Worm (Caenorhabditis elegans) whole organism, young adult: ENCODE data around the gene chts-1.

Source experiments
- B0019.2 ChIP-seq: fragments of 200-800 bp; sonication (Bioruptor generic); conservative IDR thresholded peaks from 2 replicates; pipeline ENCODE4 v1.3.6; 2022; ENCODE audit warnings: missing genetic modification reagents, missing genetic modification characterization, missing compliant biosample characterization
- C17E4.6 ChIP-seq: fragments of 200-800 bp; sonication (Bioruptor generic); IDR thresholded peaks from 2 replicates; pipeline ENCODE4 v1.3.6; 2022; ENCODE audit warnings: missing genetic modification reagents, missing genetic modification characterization, missing compliant biosample characterization
- F52B5.7 ChIP-seq: sonication (generic microtip); optimal IDR thresholded peaks from 2 replicates; lab custom pipeline; 2016; ENCODE audit warnings: mild to moderate bottlenecking, missing genetic modification characterization, missing compliant biosample characterization
- T26A5.8 ChIP-seq: sonication (generic microtip); optimal IDR thresholded peaks from 2 replicates; lab custom pipeline; 2016; ENCODE audit warnings: missing genetic modification characterization, missing compliant biosample characterization
- Y53F4B.3 ChIP-seq: fragments of 200-800 bp; sonication (Bioruptor generic); IDR thresholded peaks from 2 replicates; pipeline ENCODE4 v1.3.6; 2022; ENCODE audit warnings: missing genetic modification reagents, missing genetic modification characterization, missing compliant biosample characterization
- Y53G8AR.9 ChIP-seq: fragments of 200-800 bp; sonication (Bioruptor generic); conservative IDR thresholded peaks from 2 replicates; pipeline ENCODE4 v1.3.6; 2022; ENCODE audit warnings: missing genetic modification reagents, missing genetic modification characterization, missing compliant biosample characterization
- Y56A3A.18 ChIP-seq: fragments of 200-800 bp; sonication (Bioruptor generic); IDR thresholded peaks from 2 replicates; pipeline ENCODE4 v1.3.6; 2022; ENCODE audit warnings: missing genetic modification reagents, missing genetic modification characterization, missing compliant biosample characterization
- Y67H2A.10 ChIP-seq: fragments of 200-800 bp; sonication (Bioruptor generic); conservative IDR thresholded peaks from 2 replicates; pipeline ENCODE4 v1.3.6; 2022; ENCODE audit warnings: missing genetic modification reagents, missing genetic modification characterization, missing compliant biosample characterization
- atf-7 ChIP-seq: sonication (generic microtip); optimal IDR thresholded peaks from 2 replicates; lab custom pipeline; 2017; ENCODE audit warnings: mild to moderate bottlenecking, missing genetic modification characterization, missing compliant biosample characterization
- attf-3 ChIP-seq: fragments of 200-800 bp; sonication (Bioruptor generic); conservative IDR thresholded peaks from 2 replicates; pipeline ENCODE4 v1.3.6; 2022; ENCODE audit warnings: missing genetic modification reagents, missing genetic modification characterization, missing compliant biosample characterization
- attf-5 ChIP-seq: fragments of 200-800 bp; sonication (Bioruptor generic); optimal IDR thresholded peaks from 2 replicates; lab custom pipeline; 2018; ENCODE audit warnings: mild to moderate bottlenecking, missing genetic modification characterization, missing compliant biosample characterization
- cebp-1 ChIP-seq, 2 experiments: fragments of 200-800 bp in 1 of 2; sonication (Bioruptor generic) in 1 of 2; sonication (generic microtip) in 1 of 2; IDR thresholded peaks in 1 of 2; optimal IDR thresholded peaks in 1 of 2; 2 replicates each; pipeline versions ENCODE4 v1.3.6 to Lab custom; 2017 to 2022; ENCODE audit warnings: missing compliant biosample characterization in 2 of 2, missing genetic modification characterization in 2 of 2, mild to moderate bottlenecking in 1 of 2, missing genetic modification reagents in 1 of 2, moderate library complexity in 1 of 2
- cebp-2 ChIP-seq: fragments of 200-800 bp; sonication (Bioruptor generic); IDR thresholded peaks from 2 replicates; pipeline ENCODE4 v1.3.6; 2022; ENCODE audit warnings: missing genetic modification characterization, missing compliant biosample characterization
- dox-1 ChIP-seq: fragments of 200-800 bp; sonication (Bioruptor generic); IDR thresholded peaks from 2 replicates; pipeline ENCODE4 v1.3.6; 2022; ENCODE audit warnings: missing genetic modification reagents, missing genetic modification characterization, missing compliant biosample characterization
- egl-18 ChIP-seq: fragments of 200-800 bp; sonication (Bioruptor generic); IDR thresholded peaks from 2 replicates; pipeline ENCODE4 v1.3.6; 2022; ENCODE audit warnings: missing genetic modification reagents, missing genetic modification characterization, missing compliant biosample characterization
- him-1 ChIP-seq: sonication (generic microtip); optimal IDR thresholded peaks from 2 replicates; lab custom pipeline; 2016; ENCODE audit warnings: missing genotype, missing genetic modification reagents, missing genetic modification characterization, missing compliant biosample characterization
- lir-1 ChIP-seq: fragments of 200-800 bp; sonication (Bioruptor generic); conservative IDR thresholded peaks from 2 replicates; pipeline ENCODE4 v1.3.6; 2022; ENCODE audit warnings: missing genetic modification reagents, missing genetic modification characterization, missing compliant biosample characterization
- lsy-27 ChIP-seq: sonication (generic microtip); optimal IDR thresholded peaks from 2 replicates; lab custom pipeline; 2017; ENCODE audit warnings: missing genetic modification characterization, mild to moderate bottlenecking, missing compliant biosample characterization, antibody characterized with exemption, missing genotype, borderline replicate concordance; ENCODE audit not compliant: insufficient read depth
- madf-3 ChIP-seq: fragments of 200-800 bp; sonication (Bioruptor generic); IDR thresholded peaks from 2 replicates; pipeline ENCODE4 v1.3.6; 2022; ENCODE audit warnings: missing genetic modification reagents, missing genetic modification characterization, missing compliant biosample characterization
- sea-2 ChIP-seq: fragments of 200-800 bp; sonication (Bioruptor generic); IDR thresholded peaks from 2 replicates; pipeline ENCODE4 v1.3.6; 2022; ENCODE audit warnings: missing genetic modification characterization, missing compliant biosample characterization
- snpc-3.4 ChIP-seq: sonication (generic microtip); optimal IDR thresholded peaks from 2 replicates; lab custom pipeline; 2017; ENCODE audit warnings: missing genetic modification characterization, mild to moderate bottlenecking, missing compliant biosample characterization, antibody characterized with exemption, moderate library complexity, missing genotype, missing genetic modification reagents
- snpc-4 ChIP-seq, 5 experiments: fragments of 150-350 bp in 1 of 5; sonication (generic microtip) in 4 of 5; optimal IDR thresholded peaks; 2 replicates each; lab custom pipeline; 2014 to 2018; ENCODE audit warnings: missing genetic modification characterization in 5 of 5, missing biosample characterization in 3 of 5, antibody characterized with exemption in 2 of 5, mild to moderate bottlenecking in 2 of 5, missing compliant biosample characterization in 2 of 5, missing genotype in 2 of 5, moderate library complexity in 2 of 5, missing genetic modification reagents in 1 of 5
- sptf-2 ChIP-seq: fragments of 200-800 bp; sonication (Bioruptor generic); optimal IDR thresholded peaks from 2 replicates; lab custom pipeline; 2018; ENCODE audit warnings: mild to moderate bottlenecking, missing genetic modification characterization, missing compliant biosample characterization
- tlf-1 ChIP-seq: fragments of 200-800 bp; sonication (Bioruptor generic); optimal IDR thresholded peaks from 2 replicates; lab custom pipeline; 2018; ENCODE audit warnings: mild to moderate bottlenecking, missing genetic modification characterization, missing compliant biosample characterization
- unc-62 ChIP-seq: fragments of 150-350 bp; optimal IDR thresholded peaks from 2 replicates; lab custom pipeline; 2014; ENCODE audit warnings: missing biosample characterization, missing genetic modification reagents, missing genetic modification characterization
- ztf-18 ChIP-seq: sonication (generic microtip); optimal IDR thresholded peaks from 2 replicates; lab custom pipeline; 2016; ENCODE audit warnings: missing genotype, mild to moderate bottlenecking, missing genetic modification characterization, missing compliant biosample characterization

Gene chts-1

DNA sequence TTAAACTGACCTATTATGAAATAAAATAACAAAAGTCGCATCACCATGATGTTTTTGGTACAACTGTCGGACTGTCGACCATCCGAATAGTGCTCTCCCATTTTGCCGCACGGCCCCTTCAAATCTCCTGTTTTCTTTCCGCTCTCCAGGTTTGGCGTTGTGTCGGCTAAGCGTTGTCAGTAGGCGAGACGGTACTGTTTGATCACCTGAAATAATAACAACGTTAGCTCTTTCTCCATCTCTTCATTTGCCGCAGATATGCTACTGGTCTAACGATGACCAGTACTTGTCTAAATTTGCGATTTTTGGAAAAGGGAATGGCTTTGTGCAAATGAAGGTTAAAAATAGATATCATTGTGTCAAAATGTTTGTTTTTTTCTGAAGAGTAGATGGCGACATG lies at the start of gene chts-1:
Gene chts-1, minus strand, starts transcription at position 101 of the 400 bp plus-strand sequence.
- TF ChIP-seq lsy-27 (no peak), sea-2 (GFP tag; lab: Robert Waterston, UW) (no peak), ztf-18 (tag; lab: Kevin White, UChicago) (no peak), lir-1 (GFP tag; lab: Robert Waterston, UW) (no peak), Y67H2A.10 (GFP tag; lab: Robert Waterston, UW) (no peak), C17E4.6 (GFP tag; lab: Robert Waterston, UW) (no peak), attf-5 (no peak), sptf-2 (no peak), snpc-3.4 (tag; lab: Kevin White, UChicago) (no peak), madf-3 (GFP tag; lab: Robert Waterston, UW) (no peak), Y53F4B.3 (GFP tag; lab: Robert Waterston, UW) (no peak), Y56A3A.18 (GFP tag; lab: Robert Waterston, UW) (no peak), egl-18 (GFP tag; lab: Robert Waterston, UW) (no peak), F52B5.7 (tag; lab: Kevin White, UChicago) (no peak), B0019.2 (no peak), attf-3 (GFP tag; lab: Robert Waterston, UW) (no peak)

DNA sequence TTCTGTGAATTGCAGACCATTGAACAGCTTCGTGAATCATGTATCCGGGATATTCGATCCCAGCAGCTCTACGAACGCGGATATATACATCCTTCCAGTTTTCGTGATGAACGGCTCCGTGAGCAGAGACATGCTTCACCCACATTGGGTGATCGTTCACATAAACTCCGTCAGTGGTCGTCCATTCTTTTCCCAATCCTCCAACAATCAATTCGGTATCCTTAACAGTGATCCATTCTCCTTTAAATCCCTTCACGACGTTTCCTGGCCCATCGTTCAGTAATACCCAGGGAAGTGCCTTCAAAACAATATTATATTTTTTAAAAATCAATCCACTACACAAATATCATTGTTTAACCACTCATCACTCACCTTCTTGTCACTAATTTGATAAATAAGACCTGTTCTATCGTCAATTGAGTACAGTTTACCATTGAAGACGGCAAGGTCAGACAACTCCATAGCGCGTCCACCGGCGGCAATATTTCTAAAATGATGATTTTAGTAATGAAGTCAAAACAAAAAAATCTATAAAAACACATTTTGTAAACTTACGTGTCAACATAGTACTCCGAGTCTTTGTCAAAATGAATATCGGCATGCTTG lies 49.3 kb upstream of the chts-1 start:
- no peak for TF ChIP-seq sptf-2
- TF ChIP-seq Y53G8AR.9 (GFP tag; lab: Robert Waterston, UW): 0 out of 2 replicates have a peak, but pooled peaks have one; percentile 47
- no peak for TF ChIP-seq tlf-1 (GFP tag; lab: Kevin White, UChicago)
- TF ChIP-seq T26A5.8 (tag; lab: Kevin White, UChicago): no peak

DNA sequence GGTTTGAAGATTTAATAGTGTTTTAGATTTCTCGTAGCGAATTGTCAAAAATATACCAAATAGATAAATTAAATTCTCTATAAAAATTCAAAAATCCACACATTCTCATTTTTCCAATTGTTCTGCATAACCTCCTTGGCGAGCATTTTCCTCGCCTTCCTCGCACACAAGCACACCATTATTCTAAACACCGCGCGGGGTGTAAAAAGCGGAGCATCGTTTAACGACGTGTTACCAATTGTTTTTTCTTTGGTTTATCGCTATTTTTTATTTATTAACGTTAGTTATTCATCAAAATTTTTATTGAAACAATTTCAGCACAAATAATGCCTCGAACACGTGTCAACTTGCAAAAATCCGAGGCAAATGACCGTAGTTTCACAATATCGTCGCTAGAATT lies 45.5 kb upstream of the chts-1 start, which contains the start of gene vps-52:
Gene vps-52, plus strand, starts transcription at position 319 of the 400 bp plus-strand sequence.
- TF ChIP-seq attf-3 (GFP tag; lab: Robert Waterston, UW) (peak; percentile 86), snpc-4 (GFP tag; optimal IDR thresholded peaks at IDR 0.05; lab: Kevin White, UChicago) (no peak), snpc-4 (tag; optimal IDR thresholded peaks at IDR 0.05; lab: Kevin White, UChicago) (no peak)
- TF ChIP-seq, all 124 proteins: peak for 1

- TF ChIP-seq Y53F4B.3 (GFP tag; lab: Robert Waterston, UW) (no peak), him-1 (tag; lab: Kevin White, UChicago) (no peak), dox-1 (no peak)
These were observed 44.0 kb upstream of the chts-1 start for ce11 chrX:7563425-7563824.

DNA sequence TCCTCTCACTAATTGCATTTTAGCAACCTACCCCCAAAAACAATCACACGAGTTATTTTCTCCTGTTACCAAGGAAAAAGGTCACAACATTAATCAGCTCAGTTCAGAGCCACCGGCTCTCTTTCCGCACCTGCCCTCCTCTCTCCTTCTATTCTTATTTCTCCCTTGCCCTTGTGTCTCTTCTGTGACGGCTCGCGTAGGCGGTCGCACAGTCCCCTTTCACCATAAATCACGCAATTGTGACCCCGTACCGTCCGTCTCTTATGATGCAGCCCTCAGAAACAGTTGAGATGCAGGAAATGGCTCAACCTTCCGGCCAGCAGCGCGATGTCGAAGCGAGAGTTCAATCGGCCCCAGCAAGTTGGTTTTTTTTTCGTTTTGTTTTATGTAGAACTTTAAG lies 43.2 kb upstream of the chts-1 start, which contains the start of gene sto-1:
Gene sto-1, plus strand, starts transcription at position 200 of the 400 bp plus-strand sequence.
- TF ChIP-seq cebp-2 (GFP tag; lab: Robert Waterston, UW) (0 out of 2 replicates have a peak, but pooled peaks have one; percentile 58), him-1 (tag; lab: Kevin White, UChicago) (no peak)

ce11 chrX:7561972-7562371 lies 42.5 kb upstream of the chts-1 start:
- TF ChIP-seq cebp-1 (GFP tag; IDR thresholded peaks at IDR 0.05; lab: Robert Waterston, UW) (peak; percentile 53; the same call in 1 of the 2 replicates), cebp-1 (tag; optimal IDR thresholded peaks at IDR 0.05; lab: Kevin White, UChicago) (peak; percentile 79), unc-62 (GFP tag; lab: Kevin White, UChicago) (peak; percentile 79), atf-7 (no peak)
